Fruit fly (Drosophila melanogaster) whole organism, embryonic: Measurements from ENCODE around the gene CG43367.

Experiments
- Adf1 ChIP-seq: fragments of 200-800 bp; sonication (Bioruptor generic); IDR thresholded peaks from 2 replicates; pipeline ENCODE4 v1.3.6; 2022; ENCODE audit warnings: missing biosample characterization, missing genetic modification characterization
- Antp ChIP-seq: fragments of 200-800 bp; sonication (Bioruptor generic); optimal IDR thresholded peaks from 3 replicates; lab custom pipeline; 2016; ENCODE audit warnings: missing biosample characterization, missing genetic modification characterization
- B-H2 ChIP-seq: fragments of 200-800 bp; sonication (Bioruptor generic); optimal IDR thresholded peaks from 2 replicates; lab custom pipeline; 2018; ENCODE audit warnings: missing biosample characterization, mild to moderate bottlenecking, missing genetic modification characterization
- BEAF-32 ChIP-seq: fragments of 200-800 bp; sonication (Bioruptor generic); optimal IDR thresholded peaks from 3 replicates; lab custom pipeline; 2017; ENCODE audit warnings: missing biosample characterization, missing genetic modification characterization, mild to moderate bottlenecking, moderate library complexity, missing genetic modification reagents
- CG10267 ChIP-seq: fragments of 200-800 bp; sonication (Bioruptor generic); optimal IDR thresholded peaks from 2 replicates; lab custom pipeline; 2018; ENCODE audit warnings: missing biosample characterization, mild to moderate bottlenecking, missing genetic modification characterization, moderate library complexity
- CG11723 ChIP-seq: fragments of 200-800 bp; sonication (Bioruptor generic); optimal IDR thresholded peaks from 2 replicates; lab custom pipeline; 2017; ENCODE audit warnings: missing biosample characterization, mild to moderate bottlenecking, missing genetic modification characterization
- CG12071 ChIP-seq: fragments of 200-800 bp; sonication (Bioruptor generic); optimal IDR thresholded peaks from 3 replicates; lab custom pipeline; 2018; ENCODE audit warnings: missing biosample characterization, mild to moderate bottlenecking, missing genetic modification characterization
- CG14710 ChIP-seq: fragments of 200-800 bp; sonication (Bioruptor generic); optimal IDR thresholded peaks from 3 replicates; lab custom pipeline; 2019; ENCODE audit warnings: missing biosample characterization, mild to moderate bottlenecking, missing genetic modification characterization, moderate library complexity
- CG15269 ChIP-seq: fragments of 200-800 bp; sonication (Bioruptor generic); optimal IDR thresholded peaks from 2 replicates; lab custom pipeline; 2018; ENCODE audit warnings: missing biosample characterization, mild to moderate bottlenecking, missing genetic modification characterization, moderate library complexity
- CG15479 ChIP-seq: fragments of 200-800 bp; sonication (Bioruptor generic); optimal IDR thresholded peaks from 3 replicates; lab custom pipeline; 2019; ENCODE audit warnings: missing biosample characterization, mild to moderate bottlenecking, missing genetic modification characterization, moderate library complexity
- CG16815 ChIP-seq: fragments of 200-800 bp; sonication (Bioruptor generic); optimal IDR thresholded peaks from 3 replicates; lab custom pipeline; 2017; ENCODE audit warnings: missing biosample characterization, mild to moderate bottlenecking, missing genetic modification characterization
- CG18619 ChIP-seq: fragments of 200-800 bp; sonication (Bioruptor generic); optimal IDR thresholded peaks from 3 replicates; lab custom pipeline; 2017; ENCODE audit warnings: missing biosample characterization, mild to moderate bottlenecking, missing genetic modification characterization
- CG2889 ChIP-seq: fragments of 200-800 bp; sonication (Bioruptor generic); IDR thresholded peaks from 3 replicates; pipeline ENCODE4 v1.3.6; 2022; ENCODE audit warnings: missing biosample characterization, missing genetic modification characterization
- CG31365 ChIP-seq: fragments of 200-800 bp; sonication (Bioruptor generic); optimal IDR thresholded peaks from 2 replicates; lab custom pipeline; 2018; ENCODE audit warnings: missing biosample characterization, mild to moderate bottlenecking, missing genetic modification characterization
- CG3281 ChIP-seq: fragments of 200-800 bp; sonication (Bioruptor generic); optimal IDR thresholded peaks from 3 replicates; lab custom pipeline; 2017; ENCODE audit warnings: missing biosample characterization, mild to moderate bottlenecking, missing genetic modification characterization
- CG6254 ChIP-seq: fragments of 200-800 bp; sonication (Bioruptor generic); optimal IDR thresholded peaks from 3 replicates; lab custom pipeline; 2017; ENCODE audit warnings: mild to moderate bottlenecking, missing biosample characterization, missing genetic modification reagents, missing genetic modification characterization
- CG7786 ChIP-seq: fragments of 200-800 bp; sonication (Bioruptor generic); optimal IDR thresholded peaks from 2 replicates; lab custom pipeline; 2016; ENCODE audit warnings: missing biosample characterization, missing genetic modification characterization
- CG8359 ChIP-seq: fragments of 200-800 bp; sonication (Bioruptor generic); optimal IDR thresholded peaks from 2 replicates; lab custom pipeline; 2017; ENCODE audit warnings: missing biosample characterization, mild to moderate bottlenecking, missing genetic modification characterization, borderline replicate concordance
- CG8924 ChIP-seq: fragments of 200-800 bp; optimal IDR thresholded peaks from 3 replicates; lab custom pipeline; 2019; ENCODE audit warnings: missing biosample characterization, mild to moderate bottlenecking, missing genetic modification characterization, moderate library complexity
- CG9932 ChIP-seq: fragments of 200-800 bp; sonication (Bioruptor generic); IDR thresholded peaks from 2 replicates; pipeline ENCODE4 v1.3.6; 2022; ENCODE audit warnings: missing biosample characterization, missing genetic modification characterization
- Dek ChIP-seq: fragments of 200-800 bp; sonication (Bioruptor generic); optimal IDR thresholded peaks from 3 replicates; lab custom pipeline; 2019; ENCODE audit warnings: missing biosample characterization, mild to moderate bottlenecking, missing genetic modification characterization, moderate library complexity
- Doc3 ChIP-seq: fragments of 200-800 bp; sonication (Bioruptor generic); IDR thresholded peaks from 3 replicates; pipeline ENCODE4 v1.3.6; 2022; ENCODE audit warnings: missing biosample characterization, missing genetic modification characterization; ENCODE audit not compliant: partially characterized antibody
- Ets97D ChIP-seq: fragments of 200-800 bp; sonication (Bioruptor generic); optimal IDR thresholded peaks from 3 replicates; lab custom pipeline; 2016; ENCODE audit warnings: missing biosample characterization, missing genetic modification characterization
- HLH3B ChIP-seq: fragments of 200-800 bp; sonication (Bioruptor generic); IDR thresholded peaks from 2 replicates; pipeline ENCODE4 v1.3.6; 2022; ENCODE audit warnings: missing biosample characterization, missing genetic modification characterization
- Hr39 ChIP-seq: fragments of >200 bp; optimal IDR thresholded peaks from 2 replicates; lab custom pipeline; 2017
- Max ChIP-seq: fragments of 200-800 bp; sonication (Bioruptor generic); optimal IDR thresholded peaks from 2 replicates; lab custom pipeline; 2016; ENCODE audit warnings: missing biosample characterization, mild to moderate bottlenecking, missing genetic modification characterization
- Ptx1 ChIP-seq: fragments of 200-800 bp; sonication (Bioruptor generic); IDR thresholded peaks from 2 replicates; pipeline ENCODE4 v1.3.6; 2022; ENCODE audit warnings: missing biosample characterization, missing genetic modification characterization
- Trl ChIP-seq, 3 experiments: fragments of >200 bp in 2 of 3; fragments of 200-800 bp in 1 of 3; sonication (Bioruptor generic) in 1 of 3; optimal IDR thresholded peaks; 2 replicates in 1 of 3; 3 replicates in 2 of 3; lab custom pipeline; 2016 to 2017; ENCODE audit warnings: missing biosample characterization in 1 of 3, missing genetic modification characterization in 1 of 3
- ase ChIP-seq: fragments of 200-800 bp; sonication (Bioruptor generic); IDR thresholded peaks from 3 replicates; pipeline ENCODE4 v1.3.6; 2022; ENCODE audit warnings: missing biosample characterization, missing genetic modification characterization
- ato ChIP-seq: fragments of 200-800 bp; sonication (Bioruptor generic); IDR thresholded peaks from 2 replicates; pipeline ENCODE4 v1.3.6; 2022; ENCODE audit warnings: missing biosample characterization, missing genetic modification characterization; ENCODE audit not compliant: partially characterized antibody
- caup ChIP-seq: fragments of 200-800 bp; sonication (Bioruptor generic); optimal IDR thresholded peaks from 3 replicates; lab custom pipeline; 2017; ENCODE audit warnings: missing biosample characterization, mild to moderate bottlenecking, missing genetic modification characterization, moderate library complexity; ENCODE audit not compliant: severe bottlenecking
- croc ChIP-seq: fragments of 200-800 bp; sonication (Bioruptor generic); conservative IDR thresholded peaks from 3 replicates; pipeline ENCODE4 v1.3.6; 2022; ENCODE audit warnings: missing biosample characterization, missing genetic modification characterization
- crol ChIP-seq: fragments of 200-800 bp; sonication (Bioruptor generic); IDR thresholded peaks from 2 replicates; pipeline ENCODE4 v1.3.6; 2022; ENCODE audit warnings: missing biosample characterization, missing genetic modification characterization
- dmrt99B ChIP-seq: fragments of 200-800 bp; sonication (Bioruptor generic); optimal IDR thresholded peaks from 2 replicates; lab custom pipeline; 2018; ENCODE audit warnings: missing biosample characterization, mild to moderate bottlenecking, missing genetic modification characterization, moderate library complexity
- fd64A ChIP-seq: fragments of 200-800 bp; sonication (Bioruptor generic); optimal IDR thresholded peaks from 3 replicates; lab custom pipeline; 2018; ENCODE audit warnings: missing biosample characterization, mild to moderate bottlenecking, missing genetic modification characterization
- gcm2 ChIP-seq: fragments of 200-800 bp; sonication (Bioruptor generic); optimal IDR thresholded peaks from 2 replicates; lab custom pipeline; 2016; ENCODE audit warnings: missing biosample characterization, missing genetic modification characterization
- gem ChIP-seq: fragments of 200-800 bp; sonication (Bioruptor generic); optimal IDR thresholded peaks from 2 replicates; lab custom pipeline; 2019; ENCODE audit warnings: missing biosample characterization, mild to moderate bottlenecking, missing genetic modification characterization, moderate library complexity
- gfzf ChIP-seq: fragments of 200-800 bp; sonication (Bioruptor generic); optimal IDR thresholded peaks from 2 replicates; lab custom pipeline; 2016; ENCODE audit warnings: missing biosample characterization, mild to moderate bottlenecking, missing genetic modification characterization, moderate library complexity
- gsb ChIP-seq: fragments of 200-800 bp; sonication (Bioruptor generic); IDR thresholded peaks from 2 replicates; pipeline ENCODE4 v1.3.6; 2022; ENCODE audit warnings: missing biosample characterization, missing genetic modification characterization
- nerfin-1 ChIP-seq: fragments of 200-800 bp; sonication (Bioruptor generic); optimal IDR thresholded peaks from 3 replicates; lab custom pipeline; 2019; ENCODE audit warnings: missing biosample characterization, mild to moderate bottlenecking, missing genetic modification characterization, moderate library complexity
- nom ChIP-seq: fragments of 200-800 bp; sonication (Bioruptor generic); optimal IDR thresholded peaks from 2 replicates; lab custom pipeline; 2017; ENCODE audit warnings: missing biosample characterization, missing genetic modification characterization, mild to moderate bottlenecking, moderate library complexity, missing genetic modification reagents
- onecut ChIP-seq: fragments of 200-800 bp; sonication (Bioruptor generic); IDR thresholded peaks from 2 replicates; pipeline ENCODE4 v1.3.6; 2022; ENCODE audit warnings: missing biosample characterization, missing genetic modification characterization
- org-1 ChIP-seq: fragments of 200-800 bp; sonication (Bioruptor generic); optimal IDR thresholded peaks from 2 replicates; lab custom pipeline; 2017; ENCODE audit warnings: missing biosample characterization, missing genetic modification characterization
- schlank ChIP-seq: fragments of 200-800 bp; sonication (Bioruptor generic); optimal IDR thresholded peaks from 2 replicates; lab custom pipeline; 2018; ENCODE audit warnings: missing biosample characterization, mild to moderate bottlenecking, missing genetic modification characterization
- sisA ChIP-seq: fragments of 200-800 bp; sonication (Bioruptor generic); IDR thresholded peaks from 2 replicates; pipeline ENCODE4 v1.3.6; 2022; ENCODE audit warnings: missing biosample characterization, missing genetic modification characterization
- slp2 ChIP-seq: fragments of 200-800 bp; sonication (Bioruptor generic); optimal IDR thresholded peaks from 2 replicates; lab custom pipeline; 2016; ENCODE audit warnings: missing biosample characterization, missing genetic modification characterization
- sqz ChIP-seq: fragments of 200-800 bp; sonication (Bioruptor generic); optimal IDR thresholded peaks from 3 replicates; lab custom pipeline; 2018; ENCODE audit warnings: missing biosample characterization, mild to moderate bottlenecking, missing genetic modification characterization
- ssp ChIP-seq: fragments of 200-800 bp; sonication (Bioruptor generic); IDR thresholded peaks from 2 replicates; pipeline ENCODE4 v1.3.6; 2022; ENCODE audit warnings: missing biosample characterization, missing genetic modification characterization
- wdn ChIP-seq: fragments of 200-800 bp; sonication (Bioruptor generic); IDR thresholded peaks from 2 replicates; pipeline ENCODE4 v1.3.6; 2022; ENCODE audit warnings: missing biosample characterization, missing genetic modification characterization
- yki ChIP-seq: fragments of >200 bp; optimal IDR thresholded peaks from 3 replicates; lab custom pipeline; 2018

CG43367 gene

DNA sequence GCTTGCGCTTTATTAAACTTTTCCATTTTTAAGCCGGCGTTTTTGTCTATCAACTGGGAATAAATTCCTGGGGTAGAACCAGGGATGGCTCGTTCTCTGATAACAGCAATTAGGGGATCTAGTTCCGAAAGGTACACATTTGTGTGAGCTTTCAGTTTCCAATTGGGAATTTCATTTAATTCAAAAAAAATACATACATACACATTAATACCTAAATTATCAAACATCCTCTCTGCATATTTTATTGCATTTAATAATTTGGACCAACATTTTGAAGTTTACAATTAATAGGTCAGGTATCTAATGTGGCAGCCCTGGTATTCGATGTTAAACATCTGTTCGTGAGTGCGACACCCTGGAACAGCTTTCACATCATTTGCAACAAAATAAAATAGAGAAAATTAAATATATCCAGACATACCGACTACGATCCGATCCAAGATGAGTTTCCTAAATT, 65.3 kb downstream of the CG43367 start, which contains the start of the genes CG15011 and CG1309 (continued):
- TF ChIP-seq Antp (GFP tag; lab: Kevin White, UChicago) (peak; percentile 83), CG10267 (tag; lab: Kevin White, UChicago) (peak; percentile 81), gfzf (GFP tag; lab: Kevin White, UChicago) (peak; percentile 23), CG16815 (GFP tag; lab: Kevin White, UChicago) (peak; percentile 60), wdn (GFP tag; lab: Robert Waterston, UW) (peak; percentile 71), gcm2 (GFP tag; lab: Kevin White, UChicago) (peak; percentile 14), ssp (GFP tag; lab: Robert Waterston, UW) (peak; percentile 66), Max (GFP tag; lab: Kevin White, UChicago) (peak; percentile 84), CG8359 (no peak), B-H2 (GFP tag; lab: Kevin White, UChicago) (peak; percentile 86), nerfin-1 (peak; percentile 93), BEAF-32 (peak; percentile 63), Doc3 (0 out of 3 replicates have a peak, but pooled peaks have one; percentile 40), HLH3B (GFP tag; lab: Robert Waterston, UW) (peak; percentile 68; the same call in 1 of the 2 replicates), CG11723 (peak; percentile 23), CG6254 (peak; percentile 40), ase (GFP tag; lab: Robert Waterston, UW) (peak; percentile 72; the same call in 2 of the 3 replicates), CG15269 (peak; percentile 84), onecut (GFP tag; lab: Robert Waterston, UW) (peak; percentile 59; the same call in 1 of the 2 replicates), org-1 (GFP tag; lab: Kevin White, UChicago) (peak; percentile 23), Trl (optimal IDR thresholded peaks at IDR 0.05; lab: Kevin White, UChicago) (no peak), Trl (GFP tag; optimal IDR thresholded peaks at IDR 0.05; lab: Kevin White, UChicago) (peak; percentile 82), CG3281 (GFP tag; lab: Kevin White, UChicago) (peak; percentile 99), slp2 (peak; percentile 78), CG15479 (GFP tag; lab: Kevin White, UChicago) (no peak), CG9932 (GFP tag; lab: Robert Waterston, UW) (peak; percentile 87), gsb (GFP tag; lab: Robert Waterston, UW) (no peak; the same call in 1 of the 2 replicates), CG2889 (GFP tag; lab: Robert Waterston, UW) (peak; percentile 74; the same call in 2 of the 3 replicates), schlank (tag; lab: Kevin White, UChicago) (peak; percentile 8), ato (GFP tag; lab: Robert Waterston, UW) (no peak), sisA (peak; percentile 84), crol (GFP tag; lab: Robert Waterston, UW) (peak; percentile 16; the same call in 1 of the 2 replicates), yki (lab: Kevin White, UChicago) (no peak), CG7786 (GFP tag; lab: Kevin White, UChicago) (peak; percentile 82), Adf1 (GFP tag; lab: Robert Waterston, UW) (peak; percentile 59), caup (GFP tag; lab: Kevin White, UChicago) (peak; percentile 68), nom (GFP tag; lab: Kevin White, UChicago) (peak; percentile 60), CG12071 (GFP tag; lab: Kevin White, UChicago) (no peak), Ets97D (GFP tag; lab: Kevin White, UChicago) (peak; percentile 58), Ptx1 (GFP tag; lab: Robert Waterston, UW) (peak; percentile 89), CG31365 (tag; lab: Kevin White, UChicago) (peak; percentile 5), CG8924 (tag; lab: Kevin White, UChicago) (peak; percentile 84), sqz (GFP tag; lab: Kevin White, UChicago) (peak; percentile 24), gem (tag; lab: Kevin White, UChicago) (peak; percentile 91), Hr39 (lab: Kevin White, UChicago) (no peak), Dek (tag; lab: Kevin White, UChicago) (peak; percentile 82), CG18619 (GFP tag; lab: Kevin White, UChicago) (peak; percentile 74), fd64A (no peak), dmrt99B (tag; lab: Kevin White, UChicago) (peak; percentile 77), croc (GFP tag; lab: Robert Waterston, UW) (peak; percentile 59), CG14710 (peak; percentile 92)
